Worm (Caenorhabditis elegans): Measurements from ENCODE around the gene timm-17B.2.

- TF ChIP-seq ama-1 (optimal IDR thresholded peaks at IDR 0.05) (peak; percentile 92), flt-1 (GFP tag; IDR thresholded peaks at IDR 0.05) (peak; percentile 11; the same call in 1 of the 2 replicates), pes-1 (GFP tag; IDR thresholded peaks at IDR 0.05) (peak; percentile 59), F13C5.2 (tag; optimal IDR thresholded peaks at IDR 0.05) (peak; percentile 59), ets-7 (tag; optimal IDR thresholded peaks at IDR 0.05) (peak; percentile 1), ceh-13 (GFP tag; optimal IDR thresholded peaks at IDR 0.05) (no peak), ceh-36 (tag; optimal IDR thresholded peaks at IDR 0.05) (peak; percentile 12), hmg-4 (GFP tag; optimal IDR thresholded peaks at IDR 0.05) (no peak), sea-1 (GFP tag; conservative IDR thresholded peaks at IDR 0.05) (peak; percentile 48; the same call in 1 of the 2 replicates), aly-1 (tag; optimal IDR thresholded peaks at IDR 0.05) (peak; percentile 59), tra-4 (tag; optimal IDR thresholded peaks at IDR 0.05) (peak; percentile 16), scrt-1 (GFP tag; IDR thresholded peaks at IDR 0.05) (no peak)
These were observed 32.0 kb downstream of the timm-17B.2 start for ce11 chrIV:8428492-8428891.
